Worm (Caenorhabditis elegans) whole organism, L4/young adult: Measurements from ENCODE around the gene Y46G5A.15.

ENCODE experiments used
- dao-5 ChIP-seq: sonication (generic microtip); optimal IDR thresholded peaks from 2 replicates; lab custom pipeline; 2016; ENCODE audit warnings: missing genotype, missing genetic modification characterization, moderate library complexity, missing compliant biosample characterization
- him-1 ChIP-seq: sonication (generic microtip); optimal IDR thresholded peaks from 2 replicates; lab custom pipeline; 2016; ENCODE audit warnings: missing genotype, missing genetic modification reagents, missing genetic modification characterization, missing compliant biosample characterization

DNA sequence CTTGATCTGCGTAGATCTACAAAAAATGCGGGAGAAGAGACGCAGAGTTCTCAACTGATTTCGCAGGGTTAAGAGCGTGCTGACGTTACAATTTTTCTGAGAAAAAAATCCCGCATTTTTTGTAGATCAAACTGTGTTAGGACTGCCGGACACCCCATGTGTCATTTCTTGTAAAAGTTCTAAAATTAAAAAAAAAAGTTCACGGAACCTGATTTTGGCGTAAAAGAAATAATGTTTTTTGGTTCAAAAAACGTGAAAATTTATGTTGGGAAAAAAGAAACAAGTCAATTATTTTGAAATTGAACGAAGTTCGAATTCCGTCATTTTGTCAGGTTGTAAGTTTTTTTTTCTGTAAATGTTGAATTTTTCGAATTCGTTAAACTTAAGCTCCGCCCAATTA lies 8.8 kb downstream of the Y46G5A.15 start, which contains the start of gene Y46G5A.34:
- no peak for TF ChIP-seq him-1 (tag; lab: Kevin White, UChicago)
- TF ChIP-seq dao-5 (tag; lab: Kevin White, UChicago): no peak
